Worm (Caenorhabditis elegans): ENCODE measurements around the gene K05F1.14.

DNA sequence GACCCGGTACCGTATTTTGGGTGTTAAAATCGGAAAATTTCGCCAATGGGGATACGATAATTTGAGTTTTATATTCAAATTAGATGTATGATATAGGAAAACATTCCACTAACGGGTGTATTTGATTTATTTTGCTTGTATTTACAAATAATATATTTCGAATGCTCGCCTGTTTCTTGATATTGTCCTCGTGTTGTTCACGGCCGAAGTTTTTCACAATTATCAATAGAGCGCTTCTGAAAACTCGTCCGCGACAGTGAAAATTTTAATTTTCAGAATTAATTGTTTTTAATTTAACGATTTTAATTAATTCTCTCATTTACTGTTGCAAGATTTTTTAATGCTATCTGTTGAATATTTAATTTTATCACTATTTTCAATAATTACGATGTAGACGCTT lies 27.3 kb upstream of the K05F1.14 start:
- TF ChIP-seq swsn-7 (tag; optimal IDR thresholded peaks at IDR 0.05) (peak; percentile 32), nhr-11 (tag; optimal IDR thresholded peaks at IDR 0.05) (no peak), skn-1 (tag; optimal IDR thresholded peaks at IDR 0.05) (no peak), lin-39 (tag; optimal IDR thresholded peaks at IDR 0.05) (no peak), fos-1 (tag; optimal IDR thresholded peaks at IDR 0.05) (no peak), hlh-4 (tag; optimal IDR thresholded peaks at IDR 0.05) (no peak), tbx-2 (tag; optimal IDR thresholded peaks at IDR 0.05) (peak; percentile 59), zip-4 (GFP tag; optimal IDR thresholded peaks at IDR 0.05) (no peak), ceh-82 (tag; optimal IDR thresholded peaks at IDR 0.05) (no peak), ztf-4 (tag; optimal IDR thresholded peaks at IDR 0.05) (no peak)

Data from whole organism, L1 larva.